Worm (Caenorhabditis elegans) whole organism, young adult: ENCODE results near the gene Y47D3A.21.

ENCODE experiments used
- B0035.1 ChIP-seq: sonication (generic microtip); optimal IDR thresholded peaks from 2 replicates; lab custom pipeline; 2016; ENCODE audit warnings: missing genetic modification characterization, mild to moderate bottlenecking, missing compliant biosample characterization, missing genotype, missing genetic modification reagents
- F10E7.11 ChIP-seq: sonication (generic microtip); optimal IDR thresholded peaks from 2 replicates; lab custom pipeline; 2017; ENCODE audit warnings: mild to moderate bottlenecking, missing genetic modification characterization, moderate library complexity, missing compliant biosample characterization
- F23B12.7 ChIP-seq: sonication (generic microtip); optimal IDR thresholded peaks from 2 replicates; lab custom pipeline; 2017; ENCODE audit warnings: missing genetic modification characterization, mild to moderate bottlenecking, missing compliant biosample characterization, antibody characterized with exemption, moderate library complexity; ENCODE audit not compliant: insufficient read depth
- F39B2.1 ChIP-seq: fragments of 200-800 bp; sonication (Bioruptor generic); IDR thresholded peaks from 2 replicates; pipeline ENCODE4 v1.3.6; 2022; ENCODE audit warnings: missing genetic modification reagents, missing genetic modification characterization, missing compliant biosample characterization
- F49E8.2 ChIP-seq: sonication (generic microtip); optimal IDR thresholded peaks from 3 replicates; lab custom pipeline; 2017; ENCODE audit warnings: missing genetic modification characterization, mild to moderate bottlenecking, missing compliant biosample characterization, antibody characterized with exemption, moderate library complexity; ENCODE audit not compliant: insufficient read depth
- F52B5.7 ChIP-seq: sonication (generic microtip); optimal IDR thresholded peaks from 2 replicates; lab custom pipeline; 2016; ENCODE audit warnings: mild to moderate bottlenecking, missing genetic modification characterization, missing compliant biosample characterization
- K12H6.12 ChIP-seq: fragments of 200-800 bp; sonication (Bioruptor generic); optimal IDR thresholded peaks from 2 replicates; lab custom pipeline; 2018; ENCODE audit warnings: mild to moderate bottlenecking, missing genetic modification characterization, missing compliant biosample characterization
- Y67H2A.10 ChIP-seq: fragments of 200-800 bp; sonication (Bioruptor generic); conservative IDR thresholded peaks from 2 replicates; pipeline ENCODE4 v1.3.6; 2022; ENCODE audit warnings: missing genetic modification reagents, missing genetic modification characterization, missing compliant biosample characterization
- Y95B8A.8 ChIP-seq: fragments of 200-800 bp; sonication (Bioruptor generic); IDR thresholded peaks from 2 replicates; pipeline ENCODE4 v1.3.6; 2022; ENCODE audit warnings: missing genetic modification reagents, missing genetic modification characterization, missing compliant biosample characterization
- attf-6 ChIP-seq: fragments of 200-800 bp; sonication (Bioruptor generic); IDR thresholded peaks from 2 replicates; pipeline ENCODE4 v1.3.6; 2022; ENCODE audit warnings: missing genetic modification reagents, missing genetic modification characterization, missing compliant biosample characterization
- bed-1 ChIP-seq: fragments of 200-800 bp; sonication (Bioruptor generic); IDR thresholded peaks from 2 replicates; pipeline ENCODE4 v1.3.6; 2022; ENCODE audit warnings: missing genetic modification reagents, missing genetic modification characterization, missing compliant biosample characterization
- bed-2 ChIP-seq: fragments of 200-800 bp; sonication (Bioruptor generic); IDR thresholded peaks from 2 replicates; pipeline ENCODE4 v1.3.6; 2022; ENCODE audit warnings: missing genetic modification reagents, missing genetic modification characterization, missing compliant biosample characterization
- cebp-2 ChIP-seq: fragments of 200-800 bp; sonication (Bioruptor generic); IDR thresholded peaks from 2 replicates; pipeline ENCODE4 v1.3.6; 2022; ENCODE audit warnings: missing genetic modification characterization, missing compliant biosample characterization
- ceh-58 ChIP-seq: fragments of 200-800 bp; sonication (Bioruptor generic); IDR thresholded peaks from 2 replicates; pipeline ENCODE4 v1.3.6; 2022; ENCODE audit warnings: missing genetic modification characterization, missing compliant biosample characterization
- ceh-79 ChIP-seq: sonication (generic microtip); optimal IDR thresholded peaks from 2 replicates; lab custom pipeline; 2017; ENCODE audit warnings: mild to moderate bottlenecking, missing genetic modification characterization, missing compliant biosample characterization
- chd-7 ChIP-seq: sonication (generic microtip); optimal IDR thresholded peaks from 2 replicates; lab custom pipeline; 2016; ENCODE audit warnings: mild to moderate bottlenecking, missing genetic modification characterization, moderate library complexity, missing compliant biosample characterization
- die-1 ChIP-seq: sonication (generic microtip); optimal IDR thresholded peaks from 2 replicates; lab custom pipeline; 2016; ENCODE audit warnings: missing genotype, mild to moderate bottlenecking, missing genetic modification characterization, missing compliant biosample characterization
- egrh-3 ChIP-seq: fragments of 200-800 bp; sonication (Bioruptor generic); IDR thresholded peaks from 2 replicates; pipeline ENCODE4 v1.3.6; 2022; ENCODE audit warnings: missing genetic modification reagents, missing genetic modification characterization, missing compliant biosample characterization
- fkh-3 ChIP-seq: sonication (generic microtip); optimal IDR thresholded peaks from 2 replicates; lab custom pipeline; 2016; ENCODE audit warnings: mild to moderate bottlenecking, missing genetic modification characterization, missing compliant biosample characterization
- hmg-20 ChIP-seq: fragments of 200-800 bp; sonication (Bioruptor generic); IDR thresholded peaks from 2 replicates; pipeline ENCODE4 v1.3.6; 2022; ENCODE audit warnings: missing genetic modification reagents, missing genetic modification characterization, missing compliant biosample characterization
- hrde-1 ChIP-seq: sonication (generic microtip); optimal IDR thresholded peaks from 2 replicates; lab custom pipeline; 2016; ENCODE audit warnings: missing genetic modification characterization, mild to moderate bottlenecking, missing compliant biosample characterization, moderate library complexity, missing genotype, missing genetic modification reagents, borderline replicate concordance
- lag-1 ChIP-seq: fragments of 200-800 bp; sonication (Bioruptor generic); IDR thresholded peaks from 2 replicates; pipeline ENCODE4 v1.3.6; 2022; ENCODE audit warnings: missing genetic modification reagents, missing genetic modification characterization, missing compliant biosample characterization
- lin-35 ChIP-seq, 3 experiments: fragments of 150-350 bp in 2 of 3; sonication (generic microtip) in 1 of 3; optimal IDR thresholded peaks; 2 replicates each; lab custom pipeline; 2014 to 2018; ENCODE audit warnings: missing biosample characterization in 3 of 3, missing genetic modification characterization in 3 of 3, missing genetic modification reagents in 3 of 3
- lin-40 ChIP-seq: sonication (generic microtip); optimal IDR thresholded peaks from 2 replicates; lab custom pipeline; 2016; ENCODE audit warnings: missing genetic modification characterization, mild to moderate bottlenecking, missing compliant biosample characterization, missing genotype, missing genetic modification reagents
- madf-8 ChIP-seq: fragments of 200-800 bp; sonication (Bioruptor generic); conservative IDR thresholded peaks from 2 replicates; pipeline ENCODE4 v1.3.6; 2022; ENCODE audit warnings: missing genetic modification reagents, missing genetic modification characterization, missing compliant biosample characterization
- mel-28 ChIP-seq: sonication (generic microtip); optimal IDR thresholded peaks from 2 replicates; lab custom pipeline; 2016; ENCODE audit warnings: borderline replicate concordance, mild to moderate bottlenecking, missing genetic modification characterization, missing compliant biosample characterization
- mes-4 ChIP-seq: sonication (generic microtip); optimal IDR thresholded peaks from 2 replicates; lab custom pipeline; 2016; ENCODE audit warnings: missing genotype, missing genetic modification characterization, missing compliant biosample characterization
- nhr-120 ChIP-seq: fragments of 200-800 bp; sonication (Bioruptor generic); IDR thresholded peaks from 2 replicates; pipeline ENCODE4 v1.3.6; 2022; ENCODE audit warnings: missing genetic modification characterization, missing compliant biosample characterization
- repo-1 ChIP-seq: sonication (generic microtip); optimal IDR thresholded peaks from 2 replicates; lab custom pipeline; 2017; ENCODE audit warnings: mild to moderate bottlenecking, missing genetic modification characterization, missing compliant biosample characterization
- sdz-38 ChIP-seq: sonication (generic microtip); optimal IDR thresholded peaks from 2 replicates; lab custom pipeline; 2016; ENCODE audit warnings: missing genotype, missing genetic modification characterization, missing compliant biosample characterization
- somi-1 ChIP-seq: fragments of 200-800 bp; sonication (Bioruptor generic); optimal IDR thresholded peaks from 2 replicates; lab custom pipeline; 2018; ENCODE audit warnings: mild to moderate bottlenecking, missing genetic modification characterization, missing compliant biosample characterization
- tlf-1 ChIP-seq: fragments of 200-800 bp; sonication (Bioruptor generic); optimal IDR thresholded peaks from 2 replicates; lab custom pipeline; 2018; ENCODE audit warnings: mild to moderate bottlenecking, missing genetic modification characterization, missing compliant biosample characterization
- unc-130 ChIP-seq: sonication (generic microtip); optimal IDR thresholded peaks from 2 replicates; lab custom pipeline; 2016; ENCODE audit warnings: missing genetic modification reagents, missing genetic modification characterization, missing compliant biosample characterization
- ztf-28 ChIP-seq: fragments of 200-800 bp; sonication (Bioruptor generic); IDR thresholded peaks from 2 replicates; pipeline ENCODE4 v1.3.6; 2022; ENCODE audit warnings: missing genetic modification reagents, missing genetic modification characterization, missing compliant biosample characterization

Gene Y47D3A.21

ce11 chrIII:11234742-11235141, 44.0 kb downstream of the Y47D3A.21 start, which contains the start of gene Y47D3A.34:
Gene Y47D3A.34, minus strand, starts transcription at chrIII:11234861.
- TF ChIP-seq mel-28 (tag; lab: Kevin White, UChicago) (no peak), cebp-2 (no peak), tlf-1 (GFP tag; lab: Kevin White, UChicago) (no peak)

- TF ChIP-seq mes-4 (tag; lab: Kevin White, UChicago) (no peak), chd-7 (tag; lab: Kevin White, UChicago) (no peak), egrh-3 (GFP tag; lab: Robert Waterston, UW) (no peak), lag-1 (GFP tag; lab: Robert Waterston, UW) (no peak), F52B5.7 (tag; lab: Kevin White, UChicago) (no peak), F39B2.1 (GFP tag; lab: Robert Waterston, UW) (no peak), fkh-3 (tag; lab: Kevin White, UChicago) (no peak), ceh-58 (GFP tag; lab: Robert Waterston, UW) (no peak), Y67H2A.10 (GFP tag; lab: Robert Waterston, UW) (no peak), unc-130 (no peak), hmg-20 (GFP tag; lab: Robert Waterston, UW) (no peak), lin-40 (no peak), nhr-120 (no peak), ztf-28 (no peak), F23B12.7 (tag; lab: Kevin White, UChicago) (no peak), lin-35 (GFP tag; optimal IDR thresholded peaks at IDR 0.05; lab: Kevin White, UChicago) (no peak), madf-8 (no peak), attf-6 (GFP tag; lab: Robert Waterston, UW) (no peak)
- TF ChIP-seq, all 124 proteins: peak for 0
Measured at ce11 chrIII:11231969-11232368, 46.7 kb downstream of the Y47D3A.21 start, which contains the start of gene elo-8. Gene elo-8, minus strand, starts transcription at chrIII:11232069.

- no peak for TF ChIP-seq mel-28 (tag; lab: Kevin White, UChicago)
- TF ChIP-seq K12H6.12 (tag; lab: Kevin White, UChicago): no peak
- TF ChIP-seq die-1 (tag; lab: Kevin White, UChicago): no peak
- TF ChIP-seq madf-8: no peak
- TF ChIP-seq somi-1: no peak
- TF ChIP-seq Y95B8A.8 (GFP tag; lab: Robert Waterston, UW): no peak
- TF ChIP-seq B0035.1: no peak
Measured at ce11 chrIII:11231408-11231807, 47.3 kb downstream of the Y47D3A.21 start.

ce11 chrIII:11230581-11230980, 48.1 kb downstream of the Y47D3A.21 start:
- no peak for TF ChIP-seq F10E7.11 (tag; lab: Kevin White, UChicago)
- no peak for TF ChIP-seq somi-1
- TF ChIP-seq egrh-3 (GFP tag; lab: Robert Waterston, UW): no peak
- no peak for TF ChIP-seq lin-40
- no peak for TF ChIP-seq F23B12.7 (tag; lab: Kevin White, UChicago)
- TF ChIP-seq hrde-1 (tag; lab: Kevin White, UChicago): no peak
- no peak for TF ChIP-seq bed-2 (GFP tag; lab: Robert Waterston, UW)
- TF ChIP-seq sdz-38 (tag; lab: Kevin White, UChicago): no peak
- no peak for TF ChIP-seq F49E8.2 (tag; lab: Kevin White, UChicago)
- no peak for TF ChIP-seq bed-1 (GFP tag; lab: Robert Waterston, UW)
- TF ChIP-seq ceh-79 (tag; lab: Kevin White, UChicago): no peak
- no peak for TF ChIP-seq repo-1 (tag; lab: Kevin White, UChicago)
